Worm (Caenorhabditis elegans): Measurements from ENCODE around the gene C18D4.3.

C18D4.3 gene

DNA sequence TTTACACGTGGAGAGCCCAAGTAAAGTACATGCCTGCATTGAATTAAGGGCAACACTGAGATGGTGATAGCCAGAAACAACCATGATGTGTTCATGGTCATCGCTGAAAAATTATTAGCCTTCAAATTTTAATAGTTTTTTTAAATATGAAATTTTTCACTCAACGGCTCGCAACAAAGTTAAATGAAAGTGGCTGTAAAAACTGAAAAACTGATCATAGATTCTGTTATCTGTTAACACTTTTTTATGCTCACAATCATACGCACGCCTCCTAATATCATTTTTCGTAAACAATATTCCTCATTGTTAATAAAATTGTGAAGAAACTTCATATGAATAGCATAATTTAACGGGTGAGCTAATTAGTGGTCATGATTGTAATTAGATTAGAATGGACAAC lies 1.2 kb downstream of the C18D4.3 start, which contains the start of gene C18D4.4:
Gene C18D4.4 (minus strand): TSS at position 101 of the 400 bp plus-strand sequence.
- TF ChIP-seq hlh-4 (tag; optimal IDR thresholded peaks at IDR 0.05) (no peak), fkh-10 (GFP tag; optimal IDR thresholded peaks at IDR 0.05) (no peak), C16A3.4 (tag; optimal IDR thresholded peaks at IDR 0.05) (no peak), tlp-1 (tag; optimal IDR thresholded peaks at IDR 0.05) (no peak), lin-35 (GFP tag; optimal IDR thresholded peaks at IDR 0.05) (no peak), nhr-90 (tag; optimal IDR thresholded peaks at IDR 0.05; ENCODE audit: poor library complexity) (no peak), mef-2 (tag; optimal IDR thresholded peaks at IDR 0.05) (no peak), nhr-77 (tag; optimal IDR thresholded peaks at IDR 0.05) (no peak), lsy-2 (tag; optimal IDR thresholded peaks at IDR 0.05) (no peak), nhr-76 (tag; optimal IDR thresholded peaks at IDR 0.05) (no peak), C04F5.9 (tag; optimal IDR thresholded peaks at IDR 0.05) (no peak)

DNA sequence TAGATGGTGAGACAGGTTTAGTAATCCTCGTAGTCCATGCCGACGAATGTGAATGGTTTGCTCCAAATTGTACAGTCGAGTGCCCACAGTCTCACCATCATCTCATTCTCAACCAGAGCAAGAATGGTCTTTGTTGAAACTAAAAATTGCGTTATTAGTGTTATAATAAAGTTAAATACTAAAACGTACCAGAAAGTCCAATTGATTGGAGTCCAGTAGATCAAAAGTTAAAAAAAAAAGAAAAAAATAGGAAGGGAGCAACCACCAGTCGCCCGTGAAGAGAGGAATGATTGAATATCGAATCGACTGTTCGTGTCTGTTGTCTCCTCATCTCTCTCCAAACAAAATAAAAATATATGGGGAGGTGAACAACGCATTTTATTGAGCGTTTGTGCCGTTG lies 2.1 kb downstream of the C18D4.3 start, which contains the start of gene C18D4.12:
Gene C18D4.12 (minus strand): TSS at position 101 of the 400 bp plus-strand sequence.
- no peak for TF ChIP-seq xbp-1 (tag; optimal IDR thresholded peaks at IDR 0.05)
- TF ChIP-seq grh-1 (GFP tag; IDR thresholded peaks at IDR 0.05), result no peak
- TF ChIP-seq alr-1 (tag; optimal IDR thresholded peaks at IDR 0.05; ENCODE audit: borderline replicate concordance), result no peak
- no peak for TF ChIP-seq lir-3 (tag; optimal IDR thresholded peaks at IDR 0.05; ENCODE audit: poor library complexity)
- TF ChIP-seq nhr-85 (tag), result no peak
- TF ChIP-seq ceh-8 (GFP tag; optimal IDR thresholded peaks at IDR 0.05), result no peak
- no peak for TF ChIP-seq fos-1 (tag; optimal IDR thresholded peaks at IDR 0.05)
- TF ChIP-seq sup-37 (GFP tag; optimal IDR thresholded peaks at IDR 0.05), result no peak
- no peak for TF ChIP-seq mef-2 (tag; optimal IDR thresholded peaks at IDR 0.05)
- no peak for TF ChIP-seq nhr-28 (tag; optimal IDR thresholded peaks at IDR 0.05)
- no peak for TF ChIP-seq nhr-47 (tag; optimal IDR thresholded peaks at IDR 0.05)
- TF ChIP-seq zip-4 (GFP tag; optimal IDR thresholded peaks at IDR 0.05), result no peak
- TF ChIP-seq aly-2 (tag; optimal IDR thresholded peaks at IDR 0.05), result no peak
- TF ChIP-seq hlh-4 (tag; optimal IDR thresholded peaks at IDR 0.05), result no peak
- TF ChIP-seq lin-13 (GFP tag; optimal IDR thresholded peaks at IDR 0.05), result no peak
- TF ChIP-seq ceh-88 (GFP tag; IDR thresholded peaks at IDR 0.05), result no peak
- no peak for TF ChIP-seq ceh-82 (tag; optimal IDR thresholded peaks at IDR 0.05)
- no peak for TF ChIP-seq unc-62 (GFP tag; optimal IDR thresholded peaks at IDR 0.05)

DNA sequence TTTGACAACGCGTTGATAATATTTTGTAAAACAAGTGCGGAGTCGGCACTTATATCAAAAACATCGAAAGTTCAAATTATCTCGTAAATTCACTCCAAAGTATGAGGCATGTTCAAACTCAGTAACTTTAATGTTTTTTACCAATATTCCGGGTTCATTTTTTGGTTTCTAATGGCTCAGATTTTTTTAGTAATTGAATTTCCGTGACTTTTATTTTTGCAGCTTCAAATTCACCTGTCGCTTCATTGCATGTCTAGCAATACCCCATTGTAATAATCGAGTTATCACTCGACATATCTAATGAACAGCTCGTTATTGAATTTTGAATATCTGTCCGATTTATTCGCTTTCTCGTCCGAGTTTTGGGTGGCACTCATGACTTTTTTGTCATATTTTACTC lies 4.9 kb downstream of the C18D4.3 start, which contains the start of gene srz-90:
Gene srz-90 (plus strand): TSS at position 301 of the 400 bp plus-strand sequence.
- TF ChIP-seq nhr-11 (tag; optimal IDR thresholded peaks at IDR 0.05), result no peak
- TF ChIP-seq pag-3 (tag; optimal IDR thresholded peaks at IDR 0.05; ENCODE audit: borderline replicate concordance, insufficient read depth), result no peak
- no peak for TF ChIP-seq lin-14 (GFP tag; optimal IDR thresholded peaks at IDR 0.05)
- TF ChIP-seq isw-1 (GFP tag; IDR thresholded peaks at IDR 0.05), result no peak
- TF ChIP-seq nhr-90 (tag; optimal IDR thresholded peaks at IDR 0.05; ENCODE audit: poor library complexity), result no peak
- TF ChIP-seq rnt-1 (tag; optimal IDR thresholded peaks at IDR 0.05), result no peak
- TF ChIP-seq fkh-8 (tag; optimal IDR thresholded peaks at IDR 0.05), result no peak

- TF ChIP-seq nhr-19 (GFP tag; conservative IDR thresholded peaks at IDR 0.05), result no peak
- TF ChIP-seq nhr-90 (tag; optimal IDR thresholded peaks at IDR 0.05; ENCODE audit: poor library complexity), result no peak
- no peak for TF ChIP-seq unc-62 (GFP tag; optimal IDR thresholded peaks at IDR 0.05)
- TF ChIP-seq pag-3 (tag; optimal IDR thresholded peaks at IDR 0.05; ENCODE audit: borderline replicate concordance, insufficient read depth), result no peak
- TF ChIP-seq egl-27 (tag; optimal IDR thresholded peaks at IDR 0.05), result no peak
- no peak for TF ChIP-seq nhr-47 (tag; optimal IDR thresholded peaks at IDR 0.05)
- TF ChIP-seq nhr-28 (tag; optimal IDR thresholded peaks at IDR 0.05), result no peak
- TF ChIP-seq nhr-20 (tag; optimal IDR thresholded peaks at IDR 0.05), result no peak
- TF ChIP-seq mef-2 (tag; optimal IDR thresholded peaks at IDR 0.05), result no peak
- no peak for TF ChIP-seq mab-9 (GFP tag; IDR thresholded peaks at IDR 0.05)
- no peak for TF ChIP-seq nhr-12 (tag; optimal IDR thresholded peaks at IDR 0.05)
- no peak for TF ChIP-seq tbx-2 (tag; optimal IDR thresholded peaks at IDR 0.05)
- no peak for TF ChIP-seq ceh-82 (tag; optimal IDR thresholded peaks at IDR 0.05)
- no peak for TF ChIP-seq rnt-1 (tag; optimal IDR thresholded peaks at IDR 0.05)
- no peak for TF ChIP-seq pqm-1 (tag; optimal IDR thresholded peaks at IDR 0.05)
- TF ChIP-seq F16B12.6 (tag; optimal IDR thresholded peaks at IDR 0.05), result no peak
- TF ChIP-seq lin-15B (tag; optimal IDR thresholded peaks at IDR 0.05), result no peak
- TF ChIP-seq efl-3 (GFP tag; optimal IDR thresholded peaks at IDR 0.05), result no peak
Measured at ce11 chrV:17520735-17521134, 11.9 kb downstream of the C18D4.3 start, which contains the start of gene fbxa-136. Gene fbxa-136 (plus strand): TSS chrV:17521035.

All from whole organism, L1 larva.